Worm (Caenorhabditis elegans) whole organism, late embryonic: ENCODE measurements around the gene T20B12.7.

Experiments used
- C08G9.2 ChIP-seq: sonication (generic microtip); optimal IDR thresholded peaks from 2 replicates; lab custom pipeline; 2016; ENCODE audit warnings: mild to moderate bottlenecking, missing genetic modification characterization, moderate library complexity, missing compliant biosample characterization
- ama-1 ChIP-seq: fragments of 150-350 bp; optimal IDR thresholded peaks from 2 replicates; lab custom pipeline; 2014
- ceh-24 ChIP-seq: sonication (generic microtip); optimal IDR thresholded peaks from 2 replicates; lab custom pipeline; 2016; ENCODE audit warnings: mild to moderate bottlenecking, missing genetic modification characterization, missing compliant biosample characterization
- ceh-45 ChIP-seq: fragments of 200-800 bp; sonication (Bioruptor generic); IDR thresholded peaks from 2 replicates; pipeline ENCODE4 v1.3.6; 2022; ENCODE audit warnings: missing genetic modification reagents, missing genetic modification characterization, missing compliant biosample characterization
- hlh-6 ChIP-seq: sonication (generic microtip); optimal IDR thresholded peaks from 2 replicates; lab custom pipeline; 2016; ENCODE audit warnings: missing genotype, missing genetic modification characterization, missing compliant biosample characterization
- nhr-11 ChIP-seq: fragments of 150-350 bp; optimal IDR thresholded peaks from 2 replicates; lab custom pipeline; 2014; ENCODE audit warnings: missing biosample characterization, missing genetic modification characterization
- pha-4 ChIP-seq: fragments of 150-350 bp; optimal IDR thresholded peaks from 2 replicates; lab custom pipeline; 2018; ENCODE audit warnings: missing biosample characterization, missing genetic modification reagents, missing genetic modification characterization
- sdc-2 ChIP-seq: sonication (generic microtip); optimal IDR thresholded peaks from 2 replicates; lab custom pipeline; 2016; ENCODE audit warnings: missing genotype, missing genetic modification characterization, missing compliant biosample characterization
- tbx-2 ChIP-seq: sonication (generic microtip); optimal IDR thresholded peaks from 2 replicates; lab custom pipeline; 2016; ENCODE audit warnings: missing genetic modification characterization, missing compliant biosample characterization

- TF ChIP-seq nhr-11 (tag; lab: Kevin White, UChicago) (no peak), ceh-24 (tag; lab: Kevin White, UChicago) (no peak), sdc-2 (tag; lab: Kevin White, UChicago) (no peak), C08G9.2 (tag; lab: Kevin White, UChicago) (no peak), pha-4 (no peak), hlh-6 (no peak), ceh-45 (GFP tag; lab: Robert Waterston, UW) (no peak), tbx-2 (tag; lab: Kevin White, UChicago) (no peak), ama-1 (lab: Kevin White, UChicago) (no peak)
Observed at ce11 chrIII:7385929-7386328, 7.1 kb upstream of the T20B12.7 start, which contains the start of gene trd-1.
